Comparison of ENCODE assay signal across 1 fruit fly cellular context in the genomic region with DNA sequence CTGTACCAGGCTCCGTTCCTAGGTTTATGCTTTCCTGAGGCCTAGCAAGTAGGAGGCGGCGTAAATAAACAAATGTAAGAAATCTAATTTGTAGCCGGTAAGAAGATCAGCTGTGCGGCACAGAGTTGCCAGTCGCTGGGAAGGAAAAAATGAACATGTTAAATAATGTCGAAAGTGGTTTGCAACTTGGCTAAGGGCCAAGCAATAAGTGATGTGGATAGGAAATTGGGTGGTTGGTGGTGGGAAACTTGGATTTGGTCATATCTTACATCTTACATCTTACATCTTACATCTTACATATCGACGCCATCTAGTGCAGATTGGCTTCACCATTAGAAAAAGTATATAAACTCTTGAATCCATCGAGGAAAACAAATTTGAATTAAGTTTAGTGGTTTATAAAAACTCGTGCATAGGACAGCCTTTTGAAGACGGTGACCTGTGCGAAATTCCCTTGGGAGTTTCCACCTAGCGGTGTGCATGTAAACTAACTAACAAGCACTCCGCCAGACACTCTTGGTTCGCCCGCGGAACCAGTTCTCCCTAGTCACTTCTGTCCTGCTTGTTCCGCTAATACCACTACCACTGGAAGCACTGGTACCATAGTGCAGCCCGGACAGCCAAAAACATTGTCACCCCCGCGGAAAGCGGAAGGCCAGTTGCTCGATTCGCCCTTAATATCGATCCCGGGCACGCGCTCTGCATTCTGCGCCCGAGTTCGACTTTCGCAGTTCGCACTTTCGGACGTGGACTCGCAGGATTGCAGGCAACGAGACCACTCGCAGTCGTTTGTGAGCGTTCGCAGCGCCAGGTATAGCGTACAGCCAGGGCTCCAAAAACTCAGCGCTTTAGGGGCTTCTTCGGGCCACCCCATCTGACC.
A peak's percentile ranks its signal among the peaks of the same experiment; 100 is the strongest.
TF ChIP-seq lines count a peak whose summit lies in the region.

A gene (minus strand): TSS at position 568 of the 880 bp plus-strand sequence.
A gene (plus strand): TSS at position 778 of the 880 bp plus-strand sequence.

TF ChIP-seq in whole organism, embryonic, 481 proteins besides CTCF, POLR2A, EP300 and RAD21 (continued from another document):
- TF ChIP-seq dati (GFP tag; IDR thresholded peaks at IDR 0.05; lab: Robert Waterston, UW) (no peak), CG10267 (tag; optimal IDR thresholded peaks at IDR 0.05; lab: Kevin White, UChicago) (peak; percentile 51), yki (optimal IDR thresholded peaks at IDR 0.05; lab: Kevin White, UChicago) (peak; percentile 33), Bdp1 (GFP tag; optimal IDR thresholded peaks at IDR 0.05; lab: Kevin White, UChicago) (no peak), kay (GFP tag; optimal IDR thresholded peaks at IDR 0.05; lab: Kevin White, UChicago) (no peak), vvl (GFP tag; IDR thresholded peaks at IDR 0.05; lab: Robert Waterston, UW) (peak; percentile 22; the same call in 1 of the 2 replicates), Mad (GFP tag; optimal IDR thresholded peaks at IDR 0.05; lab: Kevin White, UChicago) (no peak), Nf-YC (tag; optimal IDR thresholded peaks at IDR 0.05; lab: Kevin White, UChicago) (no peak), odd (GFP tag; optimal IDR thresholded peaks at IDR 0.05; lab: Kevin White, UChicago) (no peak), CG2116 (GFP tag; optimal IDR thresholded peaks at IDR 0.05; lab: Kevin White, UChicago) (peak; percentile 62), Ets97D (GFP tag; optimal IDR thresholded peaks at IDR 0.05; lab: Kevin White, UChicago) (peak; percentile 34), Trl (optimal IDR thresholded peaks at IDR 0.05; lab: Kevin White, UChicago) (no peak), Trl (GFP tag; optimal IDR thresholded peaks at IDR 0.05; lab: Kevin White, UChicago) (no peak), CG12219 (GFP tag; optimal IDR thresholded peaks at IDR 0.05; lab: Kevin White, UChicago) (no peak), CG1647 (GFP tag; optimal IDR thresholded peaks at IDR 0.05; lab: Kevin White, UChicago) (no peak), dpn (GFP tag; optimal IDR thresholded peaks at IDR 0.05; lab: Kevin White, UChicago) (peak in 1 of 2 experiments; percentile 25), mirr (GFP tag; optimal IDR thresholded peaks at IDR 0.05; lab: Kevin White, UChicago) (no peak), CG11398 (GFP tag; optimal IDR thresholded peaks at IDR 0.05; lab: Kevin White, UChicago) (no peak), CG6175 (GFP tag; IDR thresholded peaks at IDR 0.05; lab: Robert Waterston, UW) (no peak), maf-S (GFP tag; optimal IDR thresholded peaks at IDR 0.05; lab: Kevin White, UChicago) (no peak), CG8478 (optimal IDR thresholded peaks at IDR 0.05; lab: Kevin White, UChicago) (peak; percentile 85), Taf1 (GFP tag; IDR thresholded peaks at IDR 0.05; lab: Robert Waterston, UW) (no peak), Optix (GFP tag; IDR thresholded peaks at IDR 0.05; lab: Robert Waterston, UW) (0 out of 3 replicates have a peak, but pooled peaks have one; percentile 22), CG13287 (GFP tag; IDR thresholded peaks at IDR 0.05; lab: Robert Waterston, UW; ENCODE audit: partially characterized antibody) (peak; percentile 39; the same call in 1 of the 2 replicates), Abd-B (GFP tag; optimal IDR thresholded peaks at IDR 0.05; lab: Kevin White, UChicago) (no peak), CG3726 (GFP tag; IDR thresholded peaks at IDR 0.05; lab: Robert Waterston, UW) (no peak), tup (GFP tag; optimal IDR thresholded peaks at IDR 0.05; lab: Kevin White, UChicago) (no peak), MESR4 (GFP tag; optimal IDR thresholded peaks at IDR 0.05; lab: Kevin White, UChicago) (peak; percentile 44), Scr (GFP tag; IDR thresholded peaks at IDR 0.05; lab: Robert Waterston, UW; ENCODE audit: partially characterized antibody) (peak; percentile 38; the same call in 1 of the 2 replicates), nom (GFP tag; optimal IDR thresholded peaks at IDR 0.05; lab: Kevin White, UChicago) (peak; percentile 1), hkb (optimal IDR thresholded peaks at IDR 0.05; lab: Kevin White, UChicago) (peak; percentile 98), hkb (GFP tag; IDR thresholded peaks at IDR 0.05; lab: Robert Waterston, UW) (no peak), CG8290 (GFP tag; optimal IDR thresholded peaks at IDR 0.05; lab: Kevin White, UChicago) (peak; percentile 11), CG8290 (tag; optimal IDR thresholded peaks at IDR 0.05; lab: Kevin White, UChicago) (peak; percentile 9 to 76), sens-2 (GFP tag; IDR thresholded peaks at IDR 0.05; lab: Robert Waterston, UW) (no peak), ftz-f1 (GFP tag; optimal IDR thresholded peaks at IDR 0.05; lab: Kevin White, UChicago) (no peak), Stat92E (GFP tag; optimal IDR thresholded peaks at IDR 0.05; lab: Kevin White, UChicago) (no peak), so (GFP tag; IDR thresholded peaks at IDR 0.05; lab: Robert Waterston, UW) (no peak), CG18262 (tag; optimal IDR thresholded peaks at IDR 0.05; lab: Kevin White, UChicago) (peak; percentile 17), CG4730 (GFP tag; IDR thresholded peaks at IDR 0.05; lab: Robert Waterston, UW) (no peak), CG4707 (GFP tag; optimal IDR thresholded peaks at IDR 0.05; lab: Kevin White, UChicago) (no peak), CG34224 (GFP tag; IDR thresholded peaks at IDR 0.05; lab: Robert Waterston, UW; ENCODE audit: partially characterized antibody) (no peak; the same call in 1 of the 3 replicates), CG14014 (GFP tag; IDR thresholded peaks at IDR 0.05; lab: Robert Waterston, UW) (no peak), Bgb (GFP tag; IDR thresholded peaks at IDR 0.05; lab: Robert Waterston, UW; ENCODE audit: partially characterized antibody) (peak; percentile 64), CG3407 (GFP tag; optimal IDR thresholded peaks at IDR 0.05; lab: Kevin White, UChicago) (no peak), Atf6 (GFP tag; IDR thresholded peaks at IDR 0.05; lab: Robert Waterston, UW) (no peak), bsh (GFP tag; optimal IDR thresholded peaks at IDR 0.05; lab: Kevin White, UChicago) (no peak), CG10321 (GFP tag; IDR thresholded peaks at IDR 0.05; lab: Robert Waterston, UW) (no peak), pnt (GFP tag; optimal IDR thresholded peaks at IDR 0.05; lab: Kevin White, UChicago) (no peak), CG18011 (GFP tag; optimal IDR thresholded peaks at IDR 0.05; lab: Kevin White, UChicago) (no peak), knrl (GFP tag; IDR thresholded peaks at IDR 0.05; lab: Robert Waterston, UW; ENCODE audit: partially characterized antibody) (peak; percentile 65), al (GFP tag; IDR thresholded peaks at IDR 0.05; lab: Robert Waterston, UW) (no peak), sisA (GFP tag; IDR thresholded peaks at IDR 0.05; lab: Robert Waterston, UW) (no peak), unpg (GFP tag; optimal IDR thresholded peaks at IDR 0.05; lab: Kevin White, UChicago) (no peak), CkIIα-i1 (GFP tag; IDR thresholded peaks at IDR 0.05; lab: Robert Waterston, UW) (no peak), D (optimal IDR thresholded peaks at IDR 0.05; lab: Kevin White, UChicago) (no peak), D (GFP tag; optimal IDR thresholded peaks at IDR 0.05; lab: Kevin White, UChicago) (no peak), psq (GFP tag; optimal IDR thresholded peaks at IDR 0.05; lab: Kevin White, UChicago) (no peak), croc (GFP tag; conservative IDR thresholded peaks at IDR 0.05; lab: Robert Waterston, UW) (no peak), Poxn (GFP tag; IDR thresholded peaks at IDR 0.05; lab: Robert Waterston, UW) (no peak), CG8388 (GFP tag; optimal IDR thresholded peaks at IDR 0.05; lab: Kevin White, UChicago) (no peak), CG34422 (GFP tag; IDR thresholded peaks at IDR 0.05; lab: Robert Waterston, UW) (peak; percentile 54; the same call in 1 of the 3 replicates), CrebB (tag; optimal IDR thresholded peaks at IDR 0.05; lab: Kevin White, UChicago) (no peak), usp (GFP tag; optimal IDR thresholded peaks at IDR 0.05; lab: Kevin White, UChicago) (no peak), org-1 (GFP tag; optimal IDR thresholded peaks at IDR 0.05; lab: Kevin White, UChicago) (no peak), CG3847 (GFP tag; IDR thresholded peaks at IDR 0.05; lab: Robert Waterston, UW) (peak; percentile 43; the same call in 1 of the 2 replicates), CG8359 (GFP tag; optimal IDR thresholded peaks at IDR 0.05; lab: Kevin White, UChicago; ENCODE audit: borderline replicate concordance) (no peak), Lhr (GFP tag; optimal IDR thresholded peaks at IDR 0.05; lab: Kevin White, UChicago) (peak; percentile 90), HLHmδ (GFP tag; optimal IDR thresholded peaks at IDR 0.05; lab: Kevin White, UChicago) (no peak), abd-A (tag; optimal IDR thresholded peaks at IDR 0.05; lab: Kevin White, UChicago) (no peak), mam (GFP tag; optimal IDR thresholded peaks at IDR 0.05; lab: Kevin White, UChicago) (peak; percentile 28), CG2875 (GFP tag; optimal IDR thresholded peaks at IDR 0.05; lab: Kevin White, UChicago) (no peak), CG2120 (GFP tag; optimal IDR thresholded peaks at IDR 0.05; lab: Kevin White, UChicago) (peak; percentile 13)
